Fruit fly (Drosophila melanogaster): ENCODE measurements around the gene ImpL2.
A peak's percentile ranks its signal among the peaks of the same experiment; 100 is the strongest.

dm6 chr3L:4236097-4236572 lies at the start of gene ImpL2:
- TF ChIP-seq Ada2b (GFP tag; IDR thresholded peaks at IDR 0.05) (no peak), Dek (tag; optimal IDR thresholded peaks at IDR 0.05) (no peak), knrl (GFP tag; IDR thresholded peaks at IDR 0.05; ENCODE audit: partially characterized antibody) (no peak), CG33213 (GFP tag; optimal IDR thresholded peaks at IDR 0.05) (no peak), nerfin-1 (tag; optimal IDR thresholded peaks at IDR 0.05) (no peak), kah (GFP tag; optimal IDR thresholded peaks at IDR 0.05) (no peak), sqz (GFP tag; optimal IDR thresholded peaks at IDR 0.05) (no peak), CG13424 (tag; optimal IDR thresholded peaks at IDR 0.05) (no peak), CG1602 (GFP tag; optimal IDR thresholded peaks at IDR 0.05) (no peak), Hr39 (optimal IDR thresholded peaks at IDR 0.05) (no peak), CG12659 (GFP tag; optimal IDR thresholded peaks at IDR 0.05) (no peak), CG4707 (GFP tag; optimal IDR thresholded peaks at IDR 0.05) (no peak), Med (GFP tag) (peak; percentile 36), CG4617 (GFP tag; optimal IDR thresholded peaks at IDR 0.05; ENCODE audit: borderline replicate concordance) (no peak)

Data from whole organism, embryonic.